Fruit fly (Drosophila melanogaster) whole organism, adult: ENCODE results near the gene gig.

ENCODE experiments used
- CG11617 ChIP-seq: fragments of 200-800 bp; sonication (Bioruptor generic); optimal IDR thresholded peaks from 2 replicates; lab custom pipeline; 2017; ENCODE audit warnings: mild to moderate bottlenecking, missing biosample characterization, missing genetic modification reagents, missing genetic modification characterization
- CG14711 ChIP-seq: fragments of 200-800 bp; sonication (Bioruptor generic); optimal IDR thresholded peaks from 2 replicates; lab custom pipeline; 2018; ENCODE audit warnings: missing biosample characterization, mild to moderate bottlenecking, missing genetic modification characterization, moderate library complexity
- CG5204 ChIP-seq: fragments of 200-800 bp; sonication (Bioruptor generic); optimal IDR thresholded peaks from 2 replicates; lab custom pipeline; 2016; ENCODE audit warnings: missing biosample characterization, missing genetic modification characterization
- CG7101 ChIP-seq: fragments of 200-800 bp; sonication (Bioruptor generic); optimal IDR thresholded peaks from 2 replicates; lab custom pipeline; 2018; ENCODE audit warnings: missing biosample characterization, mild to moderate bottlenecking, missing genetic modification characterization, moderate library complexity
- Mnt ChIP-seq: fragments of 200-800 bp; sonication (Bioruptor generic); optimal IDR thresholded peaks from 2 replicates; lab custom pipeline; 2016; ENCODE audit warnings: missing biosample characterization, mild to moderate bottlenecking, missing genetic modification characterization
- bab1 ChIP-seq: fragments of 200-800 bp; sonication (Bioruptor generic); optimal IDR thresholded peaks from 3 replicates; lab custom pipeline; 2019; ENCODE audit warnings: missing biosample characterization, mild to moderate bottlenecking, missing genetic modification characterization, moderate library complexity
- cic ChIP-seq: fragments of 200-800 bp; sonication (Bioruptor generic); optimal IDR thresholded peaks from 2 replicates; lab custom pipeline; 2017; ENCODE audit warnings: missing biosample characterization, mild to moderate bottlenecking, missing genetic modification characterization, moderate library complexity
- kay ChIP-seq: fragments of 200-800 bp; sonication (Bioruptor generic); peaks from one replicate; lab custom pipeline; 2016; ENCODE audit warnings: missing biosample characterization, missing genetic modification characterization, borderline replicate concordance
- toe ChIP-seq: fragments of 200-800 bp; sonication (Bioruptor generic); optimal IDR thresholded peaks from 2 replicates; lab custom pipeline; 2016; ENCODE audit warnings: missing biosample characterization, missing genetic modification characterization

DNA sequence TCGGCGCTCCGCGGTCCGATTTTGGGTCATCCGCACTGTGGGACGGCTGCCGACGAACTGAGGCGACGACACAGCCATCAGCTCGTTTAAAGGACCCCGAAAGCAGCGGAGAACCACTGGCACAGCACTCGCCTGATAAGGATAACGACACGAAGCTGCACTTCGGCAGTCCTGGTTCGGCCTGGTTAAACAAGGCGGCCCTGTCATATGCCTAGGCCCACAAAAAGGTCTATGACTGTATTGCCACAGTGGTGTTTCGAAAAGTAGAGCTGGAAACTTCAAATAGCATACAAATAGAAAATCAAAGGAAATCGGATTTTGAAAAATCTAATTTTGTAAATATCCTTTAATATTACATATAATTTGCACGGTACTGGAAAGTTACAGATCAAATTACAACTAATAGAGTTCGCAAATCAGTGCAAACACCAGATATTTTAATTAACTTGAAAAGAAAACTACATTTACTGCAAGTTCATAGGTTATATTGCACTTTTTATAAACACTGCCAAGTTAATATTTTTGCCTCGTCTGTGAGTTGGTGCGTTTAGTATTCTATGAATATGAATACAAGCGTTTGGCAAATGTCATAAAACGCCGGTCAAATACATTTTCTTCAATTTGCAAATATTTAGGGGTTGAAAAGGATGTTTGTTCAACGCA lies 56.4 kb downstream of the gig start:
- TF ChIP-seq CG5204 (GFP tag; lab: Kevin White, UChicago) (peak; percentile 51), CG14711 (no peak), bab1 (GFP tag; lab: Kevin White, UChicago) (no peak), cic (GFP tag; lab: Kevin White, UChicago) (no peak), CG7101 (tag; lab: Kevin White, UChicago) (peak; percentile 28), kay (GFP tag; lab: Kevin White, UChicago) (no peak), CG11617 (GFP tag; lab: Kevin White, UChicago) (peak; percentile 6), toe (GFP tag; lab: Kevin White, UChicago) (peak; percentile 9), Mnt (GFP tag; lab: Kevin White, UChicago) (no peak)
